Worm (Caenorhabditis elegans) whole organism, L4 larva: Measurements from ENCODE around the gene W03C9.1.

Experiments used
- Y105C5A.15 ChIP-seq: fragments of 200-800 bp; sonication (Bioruptor generic); IDR thresholded peaks from 2 replicates; pipeline ENCODE4 v1.3.6; 2022; ENCODE audit warnings: missing genetic modification characterization, missing compliant biosample characterization
- attf-4 ChIP-seq: sonication (generic microtip); optimal IDR thresholded peaks from 3 replicates; lab custom pipeline; 2017; ENCODE audit warnings: missing biosample characterization, missing genetic modification characterization
- ceh-20 ChIP-seq: fragments of 200-800 bp; sonication (Bioruptor generic); IDR thresholded peaks from 2 replicates; pipeline ENCODE4 v1.3.6; 2022; ENCODE audit warnings: missing genetic modification reagents, missing genetic modification characterization, missing compliant biosample characterization
- ceh-82 ChIP-seq: sonication (generic microtip); optimal IDR thresholded peaks from 2 replicates; lab custom pipeline; 2017; ENCODE audit warnings: missing biosample characterization, missing genetic modification characterization
- daf-19 ChIP-seq: fragments of 200-800 bp; sonication (Bioruptor generic); conservative IDR thresholded peaks from 2 replicates; pipeline ENCODE4 v1.3.6; 2022; ENCODE audit warnings: missing genetic modification characterization, missing compliant biosample characterization
- fos-1 ChIP-seq: fragments of 150-350 bp; optimal IDR thresholded peaks from 2 replicates; lab custom pipeline; 2014; ENCODE audit warnings: missing biosample characterization, missing genetic modification characterization
- jun-1 ChIP-seq: fragments of 150-350 bp; optimal IDR thresholded peaks from 2 replicates; lab custom pipeline; 2014; ENCODE audit warnings: missing biosample characterization, missing genetic modification reagents, missing genetic modification characterization
- lin-13 ChIP-seq: fragments of 150-350 bp; optimal IDR thresholded peaks from 2 replicates; lab custom pipeline; 2014; ENCODE audit warnings: missing biosample characterization, missing genetic modification reagents, missing genetic modification characterization
- mxl-2 ChIP-seq: fragments of 200-800 bp; sonication (Bioruptor generic); conservative IDR thresholded peaks from 2 replicates; pipeline ENCODE4 v1.3.6; 2022; ENCODE audit warnings: missing genetic modification reagents, missing genetic modification characterization, missing compliant biosample characterization
- mxl-3 ChIP-seq: fragments of 200-800 bp; sonication (Bioruptor generic); optimal IDR thresholded peaks from 2 replicates; lab custom pipeline; 2018; ENCODE audit warnings: mild to moderate bottlenecking, missing genetic modification characterization, missing compliant biosample characterization
- nhr-28 ChIP-seq: fragments of 150-350 bp; optimal IDR thresholded peaks from 2 replicates; lab custom pipeline; 2014; ENCODE audit warnings: missing biosample characterization, missing genetic modification characterization
- pha-4 ChIP-seq, 2 experiments: fragments of 150-350 bp in 1 of 2; fragments of 200-800 bp in 1 of 2; sonication (Bioruptor generic) in 1 of 2; IDR thresholded peaks in 1 of 2; optimal IDR thresholded peaks in 1 of 2; 2 replicates each; pipeline versions ENCODE4 v1.3.6 to Lab custom; 2014 to 2022; ENCODE audit warnings: missing genetic modification characterization in 2 of 2, missing genetic modification reagents in 2 of 2, missing biosample characterization in 1 of 2, missing compliant biosample characterization in 1 of 2
- spr-1 ChIP-seq: sonication (generic microtip); optimal IDR thresholded peaks from 2 replicates; lab custom pipeline; 2016; ENCODE audit warnings: mild to moderate bottlenecking, missing genetic modification characterization, missing compliant biosample characterization

- TF ChIP-seq mxl-2 (no peak), daf-19 (GFP tag; lab: Robert Waterston, UW) (no peak), jun-1 (tag; lab: Kevin White, UChicago) (no peak), mxl-3 (GFP tag; lab: Kevin White, UChicago) (no peak), lin-13 (GFP tag; lab: Kevin White, UChicago) (no peak), nhr-28 (tag; lab: Kevin White, UChicago) (no peak), fos-1 (tag; lab: Kevin White, UChicago) (no peak), ceh-20 (no peak), pha-4 (GFP tag; IDR thresholded peaks at IDR 0.05; lab: Robert Waterston, UW) (no peak), pha-4 (tag; optimal IDR thresholded peaks at IDR 0.05; lab: Kevin White, UChicago) (no peak), attf-4 (tag; lab: Kevin White, UChicago) (no peak), ceh-82 (tag; lab: Kevin White, UChicago) (no peak), Y105C5A.15 (GFP tag; lab: Robert Waterston, UW) (no peak), spr-1 (tag; lab: Kevin White, UChicago) (no peak)
These were observed 26.8 kb upstream of the W03C9.1 start, which contains the start of gene Y17G7B.3 for ce11 chrII:11988724-11989123.
